Fruit fly (Drosophila melanogaster): ENCODE results near the gene Dhc93AB.

The Dhc93AB gene

DNA sequence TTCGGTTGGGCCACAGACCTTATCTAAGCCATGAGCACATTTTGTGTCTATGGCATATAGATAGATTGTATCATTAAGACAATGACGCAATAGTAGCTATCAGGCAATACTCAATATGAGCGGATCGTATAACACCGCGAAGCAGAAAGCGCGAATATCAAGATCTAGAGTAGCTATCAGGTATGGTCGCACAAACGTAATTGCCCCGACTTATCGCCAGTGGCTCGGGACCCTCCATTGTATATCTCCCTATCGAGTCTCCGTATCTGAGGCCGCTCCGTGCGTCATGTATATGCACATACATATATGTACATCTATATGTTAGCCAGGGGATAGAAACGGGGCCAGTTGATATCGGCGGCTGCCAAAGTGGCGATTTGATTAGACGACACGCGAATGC, 56.7 kb downstream of the Dhc93AB start:
- TF ChIP-seq CG1620 (GFP tag; optimal IDR thresholded peaks at IDR 0.05), result no peak
- peak; percentile 2 for TF ChIP-seq Mnt (GFP tag; optimal IDR thresholded peaks at IDR 0.05)
- peak; percentile 95 for TF ChIP-seq kay (GFP tag; ENCODE audit: borderline replicate concordance)
- peak; percentile 64 for TF ChIP-seq cic (GFP tag; optimal IDR thresholded peaks at IDR 0.05)
- TF ChIP-seq Crg-1 (GFP tag; optimal IDR thresholded peaks at IDR 0.05), result no peak
- TF ChIP-seq CG7101 (tag; optimal IDR thresholded peaks at IDR 0.05), result no peak
- TF ChIP-seq ovo (GFP tag; optimal IDR thresholded peaks at IDR 0.05), result no peak

DNA sequence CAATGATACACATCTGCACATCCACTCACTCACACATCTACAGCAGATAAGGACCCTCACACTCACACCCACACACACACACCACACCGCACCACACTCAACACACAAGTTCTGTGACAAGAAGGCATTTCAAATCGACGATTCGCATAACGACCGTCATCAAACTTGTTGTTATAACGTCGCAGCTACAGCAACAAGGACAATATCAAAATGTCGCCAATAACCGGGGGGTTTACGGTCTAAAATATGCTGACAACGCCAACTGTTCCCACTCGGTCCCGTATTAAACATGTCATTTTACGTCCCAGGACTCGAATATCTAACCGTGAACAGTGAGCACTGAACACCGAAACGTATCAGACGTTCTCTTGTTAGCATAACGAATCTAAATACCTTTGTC, 57.4 kb downstream of the Dhc93AB start:
- TF ChIP-seq CG14711 (tag; optimal IDR thresholded peaks at IDR 0.05), result no peak
- no peak for TF ChIP-seq toe (GFP tag; optimal IDR thresholded peaks at IDR 0.05)
- TF ChIP-seq kay (GFP tag; ENCODE audit: borderline replicate concordance), result no peak
- no peak for TF ChIP-seq CG1620 (GFP tag; optimal IDR thresholded peaks at IDR 0.05)
- no peak for TF ChIP-seq cic (GFP tag; optimal IDR thresholded peaks at IDR 0.05)
- no peak for TF ChIP-seq ovo (GFP tag; optimal IDR thresholded peaks at IDR 0.05)

DNA sequence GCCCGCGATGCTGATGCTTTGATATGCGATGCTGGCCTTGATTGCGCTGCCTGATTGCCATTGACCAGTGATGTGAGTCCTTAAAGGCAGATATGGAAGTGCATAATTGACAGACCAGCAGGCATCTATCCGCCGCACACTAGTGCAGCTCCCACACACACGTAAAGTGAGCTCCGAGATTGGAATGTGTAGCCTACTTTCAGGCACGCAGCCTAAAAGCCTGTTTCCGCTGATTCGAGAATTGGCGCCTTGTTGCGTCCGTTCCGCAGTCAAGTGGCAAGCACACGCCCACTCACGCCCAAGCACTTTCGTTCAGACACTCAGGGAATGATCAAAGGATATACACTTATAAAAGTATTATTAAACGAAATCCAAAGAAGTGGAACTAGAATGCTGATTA, 58.2 kb downstream of the Dhc93AB start:
- TF ChIP-seq CG7101 (tag; optimal IDR thresholded peaks at IDR 0.05) (no peak), pad (GFP tag; optimal IDR thresholded peaks at IDR 0.05) (no peak), cnc (optimal IDR thresholded peaks at IDR 0.05) (no peak)

DNA sequence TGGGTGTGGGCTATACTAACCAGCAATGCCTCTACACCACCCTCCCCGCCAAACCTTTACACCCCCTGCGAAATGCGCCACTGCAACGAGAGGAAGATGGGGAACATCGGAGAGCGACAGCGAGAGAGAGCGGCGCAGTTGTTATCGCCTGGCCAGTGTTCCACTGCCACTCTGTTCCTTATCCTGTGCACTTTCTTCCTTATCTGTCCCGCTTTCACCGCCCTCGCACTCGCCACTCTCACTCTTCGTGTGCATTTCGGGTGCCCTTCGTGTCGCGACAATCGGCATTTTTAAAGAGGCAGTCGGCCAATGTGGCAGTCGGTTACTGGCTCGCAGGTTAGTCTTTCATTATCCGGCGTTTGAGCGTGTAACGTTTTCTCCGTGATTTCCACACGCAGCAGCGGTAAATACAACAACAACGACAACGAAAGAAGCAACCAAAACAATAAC, 64.4 kb downstream of the Dhc93AB start, which contains the start of gene Calx:
Gene Calx, plus strand, starts transcription at position 338 of the 450 bp plus-strand sequence.
- no peak for TF ChIP-seq CG11617 (GFP tag; optimal IDR thresholded peaks at IDR 0.05)
- TF ChIP-seq Hr96 (GFP tag; optimal IDR thresholded peaks at IDR 0.05), result no peak
- peak; percentile 38 for TF ChIP-seq Mnt (GFP tag; optimal IDR thresholded peaks at IDR 0.05)
- TF ChIP-seq toe (GFP tag; optimal IDR thresholded peaks at IDR 0.05), result no peak
- peak; percentile 6 for TF ChIP-seq CG7101 (tag; optimal IDR thresholded peaks at IDR 0.05)
- no peak for TF ChIP-seq CG14711 (tag; optimal IDR thresholded peaks at IDR 0.05)
- TF ChIP-seq Clk (GFP tag; optimal IDR thresholded peaks at IDR 0.05), result no peak
- peak; percentile 78 for TF ChIP-seq cic (GFP tag; optimal IDR thresholded peaks at IDR 0.05)
- no peak for TF ChIP-seq CG5204 (GFP tag; optimal IDR thresholded peaks at IDR 0.05)
- peak; percentile 41 for TF ChIP-seq pad (GFP tag; optimal IDR thresholded peaks at IDR 0.05)
- no peak for TF ChIP-seq bab1 (GFP tag; optimal IDR thresholded peaks at IDR 0.05)
- no peak for TF ChIP-seq cnc (optimal IDR thresholded peaks at IDR 0.05)
- no peak for TF ChIP-seq CG33017 (tag; optimal IDR thresholded peaks at IDR 0.05)
- no peak for TF ChIP-seq CG1620 (GFP tag; optimal IDR thresholded peaks at IDR 0.05)
- no peak for TF ChIP-seq Crg-1 (GFP tag; optimal IDR thresholded peaks at IDR 0.05)
- TF ChIP-seq CG12768 (GFP tag; optimal IDR thresholded peaks at IDR 0.05), result no peak
- TF ChIP-seq CG7045 (GFP tag; optimal IDR thresholded peaks at IDR 0.05), result no peak
- TF ChIP-seq kay (GFP tag; ENCODE audit: borderline replicate concordance), result no peak
- TF ChIP-seq ovo (GFP tag; optimal IDR thresholded peaks at IDR 0.05), result no peak
- TF ChIP-seq tj (GFP tag; optimal IDR thresholded peaks at IDR 0.05), result no peak

DNA sequence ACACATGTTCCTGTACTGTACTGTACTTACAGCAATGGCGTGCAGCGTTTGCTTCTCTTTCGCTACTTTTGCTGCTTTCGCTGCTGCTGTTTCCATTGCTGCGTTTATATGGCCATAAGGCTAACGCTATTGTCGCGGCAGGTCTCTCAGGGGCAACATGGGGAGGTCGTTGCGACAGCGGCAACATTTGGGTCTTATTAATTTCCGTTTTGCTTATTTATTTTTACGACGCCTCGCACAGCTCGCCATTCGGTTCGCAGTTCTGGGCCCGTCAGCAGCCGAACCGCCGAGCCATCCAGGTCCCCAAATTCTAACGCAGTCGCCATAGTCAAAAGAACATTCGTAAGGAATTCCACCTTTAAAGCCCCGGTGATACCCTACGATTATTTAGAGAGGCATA, 65.7 kb downstream of the Dhc93AB start:
- TF ChIP-seq toe (GFP tag; optimal IDR thresholded peaks at IDR 0.05), result no peak
- TF ChIP-seq CG33017 (tag; optimal IDR thresholded peaks at IDR 0.05), result no peak
- no peak for TF ChIP-seq bab1 (GFP tag; optimal IDR thresholded peaks at IDR 0.05)
- no peak for TF ChIP-seq Crg-1 (GFP tag; optimal IDR thresholded peaks at IDR 0.05)
- no peak for TF ChIP-seq Clk (GFP tag; optimal IDR thresholded peaks at IDR 0.05)

Data from whole organism, adult.